Worm (Caenorhabditis elegans) whole organism, young adult: ENCODE results near the gene C06B3.1.

ENCODE experiments used
- B0035.1 ChIP-seq: sonication (generic microtip); optimal IDR thresholded peaks from 2 replicates; lab custom pipeline; 2016; ENCODE audit warnings: missing genetic modification characterization, mild to moderate bottlenecking, missing compliant biosample characterization, missing genotype, missing genetic modification reagents
- F23B12.7 ChIP-seq: sonication (generic microtip); optimal IDR thresholded peaks from 2 replicates; lab custom pipeline; 2017; ENCODE audit warnings: missing genetic modification characterization, mild to moderate bottlenecking, missing compliant biosample characterization, antibody characterized with exemption, moderate library complexity; ENCODE audit not compliant: insufficient read depth
- F33H1.4 ChIP-seq: fragments of 200-800 bp; sonication (Bioruptor generic); IDR thresholded peaks from 2 replicates; pipeline ENCODE4 v1.3.6; 2022; ENCODE audit warnings: missing genetic modification reagents, missing genetic modification characterization, missing compliant biosample characterization
- F52B5.7 ChIP-seq: sonication (generic microtip); optimal IDR thresholded peaks from 2 replicates; lab custom pipeline; 2016; ENCODE audit warnings: mild to moderate bottlenecking, missing genetic modification characterization, missing compliant biosample characterization
- atf-7 ChIP-seq: sonication (generic microtip); optimal IDR thresholded peaks from 2 replicates; lab custom pipeline; 2017; ENCODE audit warnings: mild to moderate bottlenecking, missing genetic modification characterization, missing compliant biosample characterization
- ceh-100 ChIP-seq: fragments of 200-800 bp; sonication (Bioruptor generic); IDR thresholded peaks from 2 replicates; pipeline ENCODE4 v1.3.6; 2022; ENCODE audit warnings: missing genetic modification reagents, missing genetic modification characterization, missing compliant biosample characterization
- ceh-27 ChIP-seq: fragments of 200-800 bp; sonication (Bioruptor generic); optimal IDR thresholded peaks from 2 replicates; lab custom pipeline; 2018; ENCODE audit warnings: mild to moderate bottlenecking, missing genetic modification characterization, moderate library complexity, missing compliant biosample characterization
- ceh-79 ChIP-seq: sonication (generic microtip); optimal IDR thresholded peaks from 2 replicates; lab custom pipeline; 2017; ENCODE audit warnings: mild to moderate bottlenecking, missing genetic modification characterization, missing compliant biosample characterization
- dox-1 ChIP-seq: fragments of 200-800 bp; sonication (Bioruptor generic); IDR thresholded peaks from 2 replicates; pipeline ENCODE4 v1.3.6; 2022; ENCODE audit warnings: missing genetic modification reagents, missing genetic modification characterization, missing compliant biosample characterization
- dpff-1 ChIP-seq: sonication (generic microtip); optimal IDR thresholded peaks from 2 replicates; lab custom pipeline; 2017; ENCODE audit warnings: mild to moderate bottlenecking, missing genetic modification characterization, missing compliant biosample characterization
- egl-18 ChIP-seq: fragments of 200-800 bp; sonication (Bioruptor generic); IDR thresholded peaks from 2 replicates; pipeline ENCODE4 v1.3.6; 2022; ENCODE audit warnings: missing genetic modification reagents, missing genetic modification characterization, missing compliant biosample characterization
- egrh-3 ChIP-seq: fragments of 200-800 bp; sonication (Bioruptor generic); IDR thresholded peaks from 2 replicates; pipeline ENCODE4 v1.3.6; 2022; ENCODE audit warnings: missing genetic modification reagents, missing genetic modification characterization, missing compliant biosample characterization
- ekl-4 ChIP-seq: fragments of 200-800 bp; sonication (Bioruptor generic); IDR thresholded peaks from 2 replicates; pipeline ENCODE4 v1.3.6; 2022; ENCODE audit warnings: missing genetic modification reagents, missing genetic modification characterization, missing compliant biosample characterization
- hlh-12 ChIP-seq: sonication (generic microtip); optimal IDR thresholded peaks from 2 replicates; lab custom pipeline; 2016; ENCODE audit warnings: missing genetic modification characterization, missing compliant biosample characterization
- hlh-26 ChIP-seq: fragments of 200-800 bp; sonication (Bioruptor generic); conservative IDR thresholded peaks from 2 replicates; pipeline ENCODE4 v1.3.6; 2022; ENCODE audit warnings: missing genetic modification reagents, missing genetic modification characterization, missing compliant biosample characterization
- let-607 ChIP-seq, 2 experiments: fragments of 200-800 bp in 1 of 2; sonication (Bioruptor generic) in 1 of 2; sonication (generic microtip) in 1 of 2; optimal IDR thresholded peaks; 2 replicates each; lab custom pipeline; 2016 to 2018; ENCODE audit warnings: mild to moderate bottlenecking in 2 of 2, missing compliant biosample characterization in 2 of 2, missing genetic modification characterization in 2 of 2, moderate library complexity in 2 of 2, missing genotype in 1 of 2
- lin-35 ChIP-seq, 3 experiments: fragments of 150-350 bp in 2 of 3; sonication (generic microtip) in 1 of 3; optimal IDR thresholded peaks; 2 replicates each; lab custom pipeline; 2014 to 2018; ENCODE audit warnings: missing biosample characterization in 3 of 3, missing genetic modification characterization in 3 of 3, missing genetic modification reagents in 3 of 3
- mxl-1 ChIP-seq: sonication (generic microtip); optimal IDR thresholded peaks from 2 replicates; lab custom pipeline; 2016; ENCODE audit warnings: missing genetic modification characterization, missing compliant biosample characterization
- nfya-2 ChIP-seq: fragments of 200-800 bp; sonication (Bioruptor generic); IDR thresholded peaks from 2 replicates; pipeline ENCODE4 v1.3.6; 2022; ENCODE audit warnings: missing genetic modification reagents, missing genetic modification characterization, missing compliant biosample characterization
- nhr-80 ChIP-seq: sonication (generic microtip); optimal IDR thresholded peaks from 2 replicates; lab custom pipeline; 2016; ENCODE audit warnings: missing genetic modification characterization, missing compliant biosample characterization
- rec-8 ChIP-seq, 2 experiments: sonication (generic microtip); optimal IDR thresholded peaks; 2 replicates each; lab custom pipeline; 2016; ENCODE audit warnings: mild to moderate bottlenecking in 2 of 2, missing genetic modification characterization in 2 of 2, missing genetic modification reagents in 2 of 2, missing genotype in 2 of 2, missing biosample characterization in 1 of 2, missing compliant biosample characterization in 1 of 2, moderate library complexity in 1 of 2
- rpc-1 ChIP-seq, 2 experiments: fragments of 150-350 bp in 1 of 2; sonication (generic microtip) in 1 of 2; optimal IDR thresholded peaks; 2 replicates each; lab custom pipeline; 2014 to 2018; ENCODE audit warnings: missing biosample characterization in 1 of 2, missing genetic modification characterization in 1 of 2, missing genetic modification reagents in 1 of 2, missing genotype in 1 of 2
- tbp1 ChIP-seq: fragments of 200-800 bp; sonication (Bioruptor generic); optimal IDR thresholded peaks from 2 replicates; lab custom pipeline; 2018; ENCODE audit warnings: mild to moderate bottlenecking, missing genetic modification characterization, missing compliant biosample characterization
- tlf-1 ChIP-seq: fragments of 200-800 bp; sonication (Bioruptor generic); optimal IDR thresholded peaks from 2 replicates; lab custom pipeline; 2018; ENCODE audit warnings: mild to moderate bottlenecking, missing genetic modification characterization, missing compliant biosample characterization
- zim-3 ChIP-seq: sonication (generic microtip); optimal IDR thresholded peaks from 2 replicates; lab custom pipeline; 2017; ENCODE audit warnings: mild to moderate bottlenecking, missing genetic modification characterization, moderate library complexity, missing compliant biosample characterization
- ztf-28 ChIP-seq: fragments of 200-800 bp; sonication (Bioruptor generic); IDR thresholded peaks from 2 replicates; pipeline ENCODE4 v1.3.6; 2022; ENCODE audit warnings: missing genetic modification reagents, missing genetic modification characterization, missing compliant biosample characterization
- ztf-3 ChIP-seq: fragments of 200-800 bp; sonication (Bioruptor generic); optimal IDR thresholded peaks from 2 replicates; lab custom pipeline; 2018; ENCODE audit warnings: mild to moderate bottlenecking, missing genetic modification characterization, missing compliant biosample characterization

C06B3.1 gene

ce11 chrV:13949752-13950151, 47.2 kb downstream of the C06B3.1 start, which contains the start of gene R10D12.7:
TSS of gene R10D12.7 (plus strand) at chrV:13950052.
- no peak for TF ChIP-seq nhr-80
- TF ChIP-seq ekl-4 (GFP tag; lab: Robert Waterston, UW) = no peak
- TF ChIP-seq mxl-1 = no peak
- TF ChIP-seq F23B12.7 (tag; lab: Kevin White, UChicago) = no peak
- TF ChIP-seq egrh-3 (GFP tag; lab: Robert Waterston, UW) = no peak
- no peak for TF ChIP-seq egl-18
- no peak for TF ChIP-seq F52B5.7 (tag; lab: Kevin White, UChicago)
- no peak for TF ChIP-seq ceh-27 (GFP tag; lab: Kevin White, UChicago)

- TF ChIP-seq rpc-1 (optimal IDR thresholded peaks at IDR 0.05; lab: Kevin White, UChicago) (no peak), rpc-1 (tag; optimal IDR thresholded peaks at IDR 0.05; lab: Kevin White, UChicago) (no peak), rec-8 (tag; optimal IDR thresholded peaks at IDR 0.05; lab: Kevin White, UChicago) (no peak), tbp1 (GFP tag; lab: Kevin White, UChicago) (no peak), hlh-12 (tag; lab: Kevin White, UChicago) (no peak), ceh-100 (GFP tag; lab: Robert Waterston, UW) (no peak), lin-35 (GFP tag; optimal IDR thresholded peaks at IDR 0.05; lab: Kevin White, UChicago) (no peak), F33H1.4 (GFP tag; lab: Robert Waterston, UW) (no peak), ztf-3 (GFP tag; lab: Kevin White, UChicago) (no peak), ceh-79 (tag; lab: Kevin White, UChicago) (no peak), nfya-2 (GFP tag; lab: Robert Waterston, UW) (no peak), dpff-1 (no peak), let-607 (tag; optimal IDR thresholded peaks at IDR 0.05; lab: Kevin White, UChicago) (no peak), atf-7 (tag; lab: Kevin White, UChicago) (no peak), dox-1 (GFP tag; lab: Robert Waterston, UW) (no peak), B0035.1 (tag; lab: Kevin White, UChicago) (no peak), tlf-1 (no peak), F23B12.7 (tag; lab: Kevin White, UChicago) (no peak), hlh-26 (GFP tag; lab: Robert Waterston, UW) (no peak), zim-3 (tag; lab: Kevin White, UChicago) (no peak), ztf-28 (GFP tag; lab: Robert Waterston, UW) (no peak)
- TF ChIP-seq, all 124 proteins: peak for 0
Observed at ce11 chrV:13953191-13953590, 50.6 kb downstream of the C06B3.1 start, which contains the start of gene R10D12.8. TSS of gene R10D12.8 (minus strand) at chrV:13953291.
